Worm (Caenorhabditis elegans): Measurements from ENCODE around the gene sre-32.
"Not testable (repeated sequence)": the region's sequence is repeated elsewhere in the genome, so short reads cannot be mapped to it uniquely, and the experiment has no call there.

ce11 chrII:12441164-12441563 lies 15.4 kb downstream of the sre-32 start, which contains the start of gene Y57A10C.10:
- TF ChIP-seq unc-62 (GFP tag; optimal IDR thresholded peaks at IDR 0.05); nhr-237 (tag; optimal IDR thresholded peaks at IDR 0.05); fkh-4 (tag; optimal IDR thresholded peaks at IDR 0.05; ENCODE audit: borderline replicate concordance); ztf-11 (tag; optimal IDR thresholded peaks at IDR 0.05); tlp-1 (tag; optimal IDR thresholded peaks at IDR 0.05); unc-130 (tag; optimal IDR thresholded peaks at IDR 0.05); pag-3 (tag; optimal IDR thresholded peaks at IDR 0.05; ENCODE audit: borderline replicate concordance, insufficient read depth); Y116A8C.19 (tag; optimal IDR thresholded peaks at IDR 0.05; ENCODE audit: borderline replicate concordance); efl-1 (optimal IDR thresholded peaks at IDR 0.05); efl-1 (GFP tag; optimal IDR thresholded peaks at IDR 0.05 in 1 of 2); ces-1 (GFP tag; optimal IDR thresholded peaks at IDR 0.05); unc-86 (tag; optimal IDR thresholded peaks at IDR 0.05); nhr-77 (tag; optimal IDR thresholded peaks at IDR 0.05); snpc-4 (tag; optimal IDR thresholded peaks at IDR 0.05): not testable (repeated sequence)
